Fruit fly (Drosophila melanogaster) whole organism, embryonic: ENCODE measurements around the gene eca.

Experiments used
- ATbp ChIP-seq: fragments of 200-800 bp; sonication (Bioruptor generic); optimal IDR thresholded peaks from 2 replicates; lab custom pipeline; 2017; ENCODE audit warnings: missing biosample characterization, mild to moderate bottlenecking, missing genetic modification characterization, missing genetic modification reagents
- Bdp1 ChIP-seq: fragments of 200-800 bp; sonication (Bioruptor generic); optimal IDR thresholded peaks from 3 replicates; lab custom pipeline; 2016; ENCODE audit warnings: missing biosample characterization, missing genetic modification characterization
- BtbVII ChIP-seq: fragments of 200-800 bp; sonication (Bioruptor generic); optimal IDR thresholded peaks from 3 replicates; lab custom pipeline; 2017; ENCODE audit warnings: missing biosample characterization, mild to moderate bottlenecking, missing genetic modification characterization
- CG1024 ChIP-seq: fragments of 200-800 bp; sonication (Bioruptor generic); IDR thresholded peaks from 2 replicates; pipeline ENCODE4 v1.3.6; 2022; ENCODE audit warnings: missing biosample characterization, missing genetic modification characterization
- CG11456 ChIP-seq: fragments of 200-800 bp; sonication (Bioruptor generic); IDR thresholded peaks from 3 replicates; pipeline ENCODE4 v1.3.6; 2022; ENCODE audit warnings: missing biosample characterization, missing genetic modification characterization
- CG11696 ChIP-seq: fragments of 200-800 bp; sonication (Bioruptor generic); IDR thresholded peaks from 2 replicates; pipeline ENCODE4 v1.3.6; 2022; ENCODE audit warnings: missing biosample characterization, missing genetic modification characterization
- CG12104 ChIP-seq: fragments of 200-800 bp; sonication (Bioruptor generic); optimal IDR thresholded peaks from 3 replicates; lab custom pipeline; 2016; ENCODE audit warnings: missing biosample characterization, missing genetic modification characterization
- CG13296 ChIP-seq: fragments of 200-800 bp; sonication (Bioruptor generic); optimal IDR thresholded peaks from 3 replicates; lab custom pipeline; 2018; ENCODE audit warnings: missing biosample characterization, mild to moderate bottlenecking, missing genetic modification characterization
- CG13775 ChIP-seq: fragments of 200-800 bp; sonication (Bioruptor generic); optimal IDR thresholded peaks from 3 replicates; lab custom pipeline; 2017; ENCODE audit warnings: missing biosample characterization, mild to moderate bottlenecking, missing genetic modification characterization
- CG17361 ChIP-seq: fragments of 200-800 bp; sonication (Bioruptor generic); IDR thresholded peaks from 3 replicates; pipeline ENCODE4 v1.3.6; 2022; ENCODE audit warnings: missing biosample characterization, missing genetic modification characterization
- CG17802 ChIP-seq: fragments of 200-800 bp; sonication (Bioruptor generic); optimal IDR thresholded peaks from 2 replicates; lab custom pipeline; 2018; ENCODE audit warnings: missing biosample characterization, mild to moderate bottlenecking, missing genetic modification characterization, moderate library complexity
- CG31365 ChIP-seq: fragments of 200-800 bp; sonication (Bioruptor generic); optimal IDR thresholded peaks from 2 replicates; lab custom pipeline; 2018; ENCODE audit warnings: missing biosample characterization, mild to moderate bottlenecking, missing genetic modification characterization
- CG31441 ChIP-seq: fragments of 200-800 bp; sonication (Bioruptor generic); IDR thresholded peaks from 2 replicates; pipeline ENCODE4 v1.3.6; 2022; ENCODE audit warnings: missing biosample characterization, missing genetic modification characterization
- CG34422 ChIP-seq: fragments of 200-800 bp; sonication (Bioruptor generic); IDR thresholded peaks from 3 replicates; pipeline ENCODE4 v1.3.6; 2022; ENCODE audit warnings: missing biosample characterization, missing genetic modification characterization
- CG3847 ChIP-seq: fragments of 200-800 bp; sonication (Bioruptor generic); IDR thresholded peaks from 2 replicates; pipeline ENCODE4 v1.3.6; 2022; ENCODE audit warnings: missing biosample characterization, missing genetic modification characterization
- CG4424 ChIP-seq: fragments of 200-800 bp; sonication (Bioruptor generic); optimal IDR thresholded peaks from 3 replicates; lab custom pipeline; 2016; ENCODE audit warnings: missing biosample characterization, missing genetic modification characterization
- CG4820 ChIP-seq: fragments of 200-800 bp; sonication (Bioruptor generic); optimal IDR thresholded peaks from 3 replicates; lab custom pipeline; 2016; ENCODE audit warnings: missing biosample characterization, missing genetic modification characterization
- CG6654 ChIP-seq: fragments of 200-800 bp; sonication (Bioruptor generic); optimal IDR thresholded peaks from 2 replicates; lab custom pipeline; 2017; ENCODE audit warnings: missing biosample characterization, mild to moderate bottlenecking, missing genetic modification characterization
- CG6683 ChIP-seq: fragments of 200-800 bp; sonication (Bioruptor generic); optimal IDR thresholded peaks from 2 replicates; lab custom pipeline; 2017; ENCODE audit warnings: missing biosample characterization, mild to moderate bottlenecking, missing genetic modification characterization, missing genetic modification reagents
- Chrac-16 ChIP-seq: fragments of 200-800 bp; sonication (Bioruptor generic); optimal IDR thresholded peaks from 3 replicates; lab custom pipeline; 2016; ENCODE audit warnings: missing biosample characterization, missing genetic modification characterization
- Dek ChIP-seq: fragments of 200-800 bp; sonication (Bioruptor generic); optimal IDR thresholded peaks from 3 replicates; lab custom pipeline; 2019; ENCODE audit warnings: missing biosample characterization, mild to moderate bottlenecking, missing genetic modification characterization, moderate library complexity
- Dip3 ChIP-seq: fragments of 200-800 bp; sonication (Bioruptor generic); optimal IDR thresholded peaks from 3 replicates; lab custom pipeline; 2016; ENCODE audit warnings: missing biosample characterization, missing genetic modification characterization
- Dref ChIP-seq: fragments of 200-800 bp; sonication (Bioruptor generic); IDR thresholded peaks from 2 replicates; pipeline ENCODE4 v1.3.6; 2022; ENCODE audit warnings: missing biosample characterization, missing genetic modification characterization
- E2f2 ChIP-seq: fragments of 200-800 bp; sonication (Bioruptor generic); IDR thresholded peaks from 2 replicates; pipeline ENCODE4 v1.3.6; 2022; ENCODE audit warnings: missing biosample characterization, missing genetic modification characterization
- Elba2 ChIP-seq: fragments of 200-800 bp; sonication (Bioruptor generic); optimal IDR thresholded peaks from 3 replicates; lab custom pipeline; 2016; ENCODE audit warnings: missing biosample characterization, missing genetic modification characterization
- Fer2 ChIP-seq: fragments of 200-800 bp; sonication (Bioruptor generic); optimal IDR thresholded peaks from 2 replicates; lab custom pipeline; 2018; ENCODE audit warnings: missing biosample characterization, mild to moderate bottlenecking, missing genetic modification characterization, moderate library complexity
- Fer3 ChIP-seq: fragments of 200-800 bp; sonication (Bioruptor generic); optimal IDR thresholded peaks from 2 replicates; lab custom pipeline; 2018; ENCODE audit warnings: missing biosample characterization, mild to moderate bottlenecking, missing genetic modification characterization, moderate library complexity
- Hr3 ChIP-seq: fragments of 200-800 bp; sonication (Bioruptor generic); optimal IDR thresholded peaks from 3 replicates; lab custom pipeline; 2016; ENCODE audit warnings: missing biosample characterization, missing genetic modification characterization
- Kr ChIP-seq: fragments of 200-800 bp; sonication (Bioruptor generic); optimal IDR thresholded peaks from 2 replicates; lab custom pipeline; 2017; ENCODE audit warnings: missing biosample characterization, mild to moderate bottlenecking, missing genetic modification characterization
- Nf-YB ChIP-seq: fragments of 200-800 bp; sonication (Bioruptor generic); optimal IDR thresholded peaks from 3 replicates; lab custom pipeline; 2019; ENCODE audit warnings: missing biosample characterization, mild to moderate bottlenecking, missing genetic modification characterization, moderate library complexity
- Pdp1 ChIP-seq, 2 experiments: fragments of 200-800 bp; sonication (Bioruptor generic); optimal IDR thresholded peaks; 3 replicates each; lab custom pipeline; 2016; ENCODE audit warnings: missing biosample characterization in 2 of 2, missing genetic modification characterization in 2 of 2, mild to moderate bottlenecking in 1 of 2, moderate library complexity in 1 of 2
- Rfx ChIP-seq: fragments of 200-800 bp; sonication (Bioruptor generic); IDR thresholded peaks from 2 replicates; pipeline ENCODE4 v1.3.6; 2022; ENCODE audit warnings: missing biosample characterization, missing genetic modification characterization
- Sin3A ChIP-seq: fragments of >200 bp; optimal IDR thresholded peaks from 2 replicates; lab custom pipeline; 2018
- Vsx1 ChIP-seq: fragments of 200-800 bp; sonication (Bioruptor generic); optimal IDR thresholded peaks from 2 replicates; lab custom pipeline; 2017; ENCODE audit warnings: missing biosample characterization, mild to moderate bottlenecking, missing genetic modification characterization, missing genetic modification reagents
- Xrp1 ChIP-seq: fragments of 200-800 bp; sonication (Bioruptor generic); IDR thresholded peaks from 2 replicates; pipeline ENCODE4 v1.3.6; 2022; ENCODE audit warnings: missing biosample characterization, missing genetic modification characterization
- bcd ChIP-seq: fragments of 200-800 bp; sonication (Bioruptor generic); optimal IDR thresholded peaks from 2 replicates; lab custom pipeline; 2017; ENCODE audit warnings: missing biosample characterization, mild to moderate bottlenecking, missing genetic modification characterization
- chinmo ChIP-seq: fragments of 200-800 bp; sonication (Bioruptor generic); IDR thresholded peaks from 4 replicates; pipeline ENCODE4 v1.3.6; 2022; ENCODE audit warnings: missing biosample characterization, missing genetic modification characterization; ENCODE audit not compliant: partially characterized antibody
- corto ChIP-seq: fragments of 200-800 bp; sonication (Bioruptor generic); optimal IDR thresholded peaks from 2 replicates; lab custom pipeline; 2016; ENCODE audit warnings: missing biosample characterization, mild to moderate bottlenecking, missing genetic modification characterization, moderate library complexity
- danr ChIP-seq: fragments of 200-800 bp; sonication (Bioruptor generic); IDR thresholded peaks from 2 replicates; pipeline ENCODE4 v1.3.6; 2022; ENCODE audit warnings: missing biosample characterization, missing genetic modification characterization
- en ChIP-seq: fragments of 200-800 bp; sonication (Bioruptor generic); optimal IDR thresholded peaks from 2 replicates; lab custom pipeline; 2016; ENCODE audit warnings: missing biosample characterization, missing genetic modification characterization
- esg ChIP-seq: fragments of 200-800 bp; sonication (Bioruptor generic); conservative IDR thresholded peaks from 2 replicates; pipeline ENCODE4 v1.3.6; 2022; ENCODE audit warnings: missing biosample characterization, missing genetic modification characterization
- gsb-n ChIP-seq: fragments of 200-800 bp; sonication (Bioruptor generic); optimal IDR thresholded peaks from 3 replicates; lab custom pipeline; 2018; ENCODE audit warnings: missing biosample characterization, mild to moderate bottlenecking, missing genetic modification characterization
- gt ChIP-seq: fragments of 200-800 bp; sonication (Bioruptor generic); IDR thresholded peaks from 2 replicates; pipeline ENCODE4 v1.3.6; 2022; ENCODE audit warnings: missing biosample characterization, missing genetic modification characterization
- lmd ChIP-seq: fragments of 200-800 bp; sonication (Bioruptor generic); IDR thresholded peaks from 2 replicates; pipeline ENCODE4 v1.3.6; 2022; ENCODE audit warnings: missing biosample characterization, missing genetic modification characterization
- nerfin-2 ChIP-seq: fragments of 200-800 bp; sonication (Bioruptor generic); IDR thresholded peaks from 2 replicates; pipeline ENCODE4 v1.3.6; 2022; ENCODE audit warnings: missing biosample characterization, missing genetic modification characterization; ENCODE audit not compliant: partially characterized antibody
- psq ChIP-seq: fragments of 200-800 bp; sonication (Bioruptor generic); optimal IDR thresholded peaks from 2 replicates; lab custom pipeline; 2017; ENCODE audit warnings: missing biosample characterization, missing genetic modification characterization
- run ChIP-seq: fragments of 200-800 bp; sonication (Bioruptor generic); optimal IDR thresholded peaks from 3 replicates; lab custom pipeline; 2018; ENCODE audit warnings: missing biosample characterization, mild to moderate bottlenecking, missing genetic modification characterization
- shn ChIP-seq: fragments of 200-800 bp; sonication (Bioruptor generic); optimal IDR thresholded peaks from 3 replicates; lab custom pipeline; 2016; ENCODE audit warnings: missing biosample characterization, missing genetic modification characterization
- slou ChIP-seq: fragments of 200-800 bp; sonication (Bioruptor generic); optimal IDR thresholded peaks from 3 replicates; lab custom pipeline; 2016; ENCODE audit warnings: missing biosample characterization, missing genetic modification characterization
- tgo ChIP-seq: fragments of 200-800 bp; sonication (Bioruptor generic); IDR thresholded peaks from 3 replicates; pipeline ENCODE4 v1.3.6; 2022; ENCODE audit warnings: missing biosample characterization, missing genetic modification characterization
- wek ChIP-seq: fragments of 200-800 bp; sonication (Bioruptor generic); optimal IDR thresholded peaks from 3 replicates; lab custom pipeline; 2018; ENCODE audit warnings: missing biosample characterization, mild to moderate bottlenecking, missing genetic modification characterization, moderate library complexity
- zen ChIP-seq: fragments of 200-800 bp; sonication (Bioruptor generic); optimal IDR thresholded peaks from 3 replicates; lab custom pipeline; 2018; ENCODE audit warnings: missing biosample characterization, mild to moderate bottlenecking, missing genetic modification characterization, moderate library complexity

Gene eca

DNA sequence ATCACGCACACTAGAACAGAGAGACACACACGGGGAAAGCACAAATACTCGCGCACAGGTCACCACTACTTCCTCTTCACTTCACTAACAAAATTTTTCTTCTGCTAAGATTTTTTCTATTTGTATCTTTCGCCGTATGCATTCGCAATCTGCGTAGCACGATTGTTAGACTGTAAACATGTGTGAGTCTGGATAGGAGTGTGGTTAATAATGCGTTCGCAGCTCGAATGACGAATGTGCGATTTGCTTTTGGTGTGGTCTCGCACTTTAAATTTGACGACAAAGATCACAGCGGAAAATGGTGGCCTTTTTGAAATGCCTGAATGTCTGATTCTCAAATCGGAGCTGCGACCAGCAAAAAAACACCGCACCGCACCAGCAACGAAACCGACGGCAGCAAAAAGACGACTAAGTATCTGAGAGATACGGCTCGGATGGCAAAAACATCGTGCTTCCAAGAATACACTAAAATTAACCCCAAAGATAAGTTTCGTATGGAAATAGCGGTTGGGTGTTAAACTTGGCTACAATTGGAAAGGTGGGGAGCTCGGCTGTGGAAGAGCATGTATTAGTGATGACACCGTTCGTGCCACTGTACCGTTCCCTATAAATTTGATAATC, 19.8 kb upstream of the eca start, which contains the start of gene Unc-115a (continued):
- TF ChIP-seq run (tag; lab: Kevin White, UChicago) (no peak), Vsx1 (GFP tag; lab: Kevin White, UChicago) (no peak), Chrac-16 (GFP tag; lab: Kevin White, UChicago) (no peak), ATbp (GFP tag; lab: Kevin White, UChicago) (no peak), chinmo (GFP tag; lab: Robert Waterston, UW) (no peak), Fer3 (tag; lab: Kevin White, UChicago) (peak; percentile 36), Rfx (GFP tag; lab: Robert Waterston, UW) (no peak), tgo (GFP tag; lab: Robert Waterston, UW) (no peak), Dek (tag; lab: Kevin White, UChicago) (peak; percentile 71), CG17361 (GFP tag; lab: Robert Waterston, UW) (no peak), E2f2 (GFP tag; lab: Robert Waterston, UW) (no peak), CG6654 (GFP tag; lab: Kevin White, UChicago) (no peak), nerfin-2 (GFP tag; lab: Robert Waterston, UW) (no peak), Bdp1 (peak; percentile 40), Xrp1 (GFP tag; lab: Robert Waterston, UW) (no peak), CG4424 (GFP tag; lab: Kevin White, UChicago) (no peak), CG6683 (no peak), esg (GFP tag; lab: Robert Waterston, UW) (no peak), CG13775 (GFP tag; lab: Kevin White, UChicago) (peak; percentile 36), gt (GFP tag; lab: Robert Waterston, UW) (no peak), bcd (GFP tag; lab: Kevin White, UChicago) (peak; percentile 29), CG4820 (GFP tag; lab: Kevin White, UChicago) (no peak), CG13296 (GFP tag; lab: Kevin White, UChicago) (peak; percentile 41), corto (no peak), shn (peak; percentile 20), slou (GFP tag; lab: Kevin White, UChicago) (peak; percentile 3), Hr3 (GFP tag; lab: Kevin White, UChicago) (peak; percentile 24), Sin3A (lab: Kevin White, UChicago) (peak; percentile 38), CG3847 (GFP tag; lab: Robert Waterston, UW) (no peak), CG12104 (peak; percentile 29), wek (GFP tag; lab: Kevin White, UChicago) (peak; percentile 36), lmd (GFP tag; lab: Robert Waterston, UW) (no peak), CG11696 (GFP tag; lab: Robert Waterston, UW) (no peak), BtbVII (GFP tag; lab: Kevin White, UChicago) (peak; percentile 41), CG34422 (no peak), CG1024 (GFP tag; lab: Robert Waterston, UW) (no peak), Dref (GFP tag; lab: Robert Waterston, UW) (no peak), Pdp1 (GFP tag; optimal IDR thresholded peaks at IDR 0.05; lab: Kevin White, UChicago) (peak; percentile 27 to 63), Nf-YB (GFP tag; lab: Kevin White, UChicago) (no peak), CG17802 (tag; lab: Kevin White, UChicago) (no peak), CG11456 (GFP tag; lab: Robert Waterston, UW) (no peak), Elba2 (GFP tag; lab: Kevin White, UChicago) (peak; percentile 20), Fer2 (no peak), Dip3 (GFP tag; lab: Kevin White, UChicago) (peak; percentile 25), zen (tag; lab: Kevin White, UChicago) (peak; percentile 67), Kr (no peak), gsb-n (tag; lab: Kevin White, UChicago) (no peak), en (GFP tag; lab: Kevin White, UChicago) (no peak), CG31365 (peak; percentile 42), psq (GFP tag; lab: Kevin White, UChicago) (peak; percentile 23), danr (GFP tag; lab: Robert Waterston, UW) (no peak), CG31441 (GFP tag; lab: Robert Waterston, UW) (no peak)
